Fruit fly (Drosophila melanogaster) whole organism, embryonic: ENCODE data around the gene holn1.

Experiments used
- Antp ChIP-seq: fragments of 200-800 bp; sonication (Bioruptor generic); optimal IDR thresholded peaks from 3 replicates; lab custom pipeline; 2016; ENCODE audit warnings: missing biosample characterization, missing genetic modification characterization
- B-H2 ChIP-seq: fragments of 200-800 bp; sonication (Bioruptor generic); optimal IDR thresholded peaks from 2 replicates; lab custom pipeline; 2018; ENCODE audit warnings: missing biosample characterization, mild to moderate bottlenecking, missing genetic modification characterization
- Bgb ChIP-seq: fragments of 200-800 bp; sonication (Bioruptor generic); IDR thresholded peaks from 2 replicates; pipeline ENCODE4 v1.3.6; 2022; ENCODE audit warnings: missing biosample characterization, missing genetic modification characterization; ENCODE audit not compliant: partially characterized antibody
- CG11504 ChIP-seq: fragments of 200-800 bp; sonication (Bioruptor generic); optimal IDR thresholded peaks from 3 replicates; lab custom pipeline; 2019; ENCODE audit warnings: missing biosample characterization, mild to moderate bottlenecking, missing genetic modification characterization, moderate library complexity
- CG12942 ChIP-seq: fragments of 200-800 bp; sonication (Bioruptor generic); optimal IDR thresholded peaks from 3 replicates; lab custom pipeline; 2016; ENCODE audit warnings: missing biosample characterization, missing genetic modification characterization
- CG13123 ChIP-seq: fragments of 200-800 bp; sonication (Bioruptor generic); optimal IDR thresholded peaks from 2 replicates; lab custom pipeline; 2016; ENCODE audit warnings: missing biosample characterization, missing genetic modification characterization
- CG13287 ChIP-seq: fragments of 200-800 bp; sonication (Bioruptor generic); IDR thresholded peaks from 2 replicates; pipeline ENCODE4 v1.3.6; 2022; ENCODE audit warnings: missing biosample characterization, missing genetic modification characterization; ENCODE audit not compliant: partially characterized antibody
- CG14860 ChIP-seq: fragments of 200-800 bp; sonication (Bioruptor generic); IDR thresholded peaks from 3 replicates; pipeline ENCODE4 v1.3.6; 2022; ENCODE audit warnings: missing biosample characterization, missing genetic modification characterization; ENCODE audit not compliant: partially characterized antibody
- CG15514 ChIP-seq: fragments of 200-800 bp; sonication (Bioruptor generic); optimal IDR thresholded peaks from 3 replicates; lab custom pipeline; 2017; ENCODE audit warnings: missing biosample characterization, missing genetic modification characterization, mild to moderate bottlenecking, moderate library complexity, missing genetic modification reagents
- CG15601 ChIP-seq: fragments of 200-800 bp; sonication (Bioruptor generic); optimal IDR thresholded peaks from 3 replicates; lab custom pipeline; 2019; ENCODE audit warnings: missing biosample characterization, mild to moderate bottlenecking, missing genetic modification characterization, moderate library complexity
- CG17186 ChIP-seq: fragments of 200-800 bp; sonication (Bioruptor generic); optimal IDR thresholded peaks from 3 replicates; lab custom pipeline; 2017; ENCODE audit warnings: missing biosample characterization, missing genetic modification reagents, missing genetic modification characterization
- CG2116 ChIP-seq: fragments of 200-800 bp; sonication (Bioruptor generic); optimal IDR thresholded peaks from 3 replicates; lab custom pipeline; 2018; ENCODE audit warnings: missing biosample characterization, mild to moderate bottlenecking, missing genetic modification characterization
- CG34376 ChIP-seq: fragments of 200-800 bp; sonication (Bioruptor generic); optimal IDR thresholded peaks from 2 replicates; lab custom pipeline; 2018; ENCODE audit warnings: missing biosample characterization, mild to moderate bottlenecking, missing genetic modification characterization
- CG34422 ChIP-seq: fragments of 200-800 bp; sonication (Bioruptor generic); IDR thresholded peaks from 3 replicates; pipeline ENCODE4 v1.3.6; 2022; ENCODE audit warnings: missing biosample characterization, missing genetic modification characterization
- CG7963 ChIP-seq: fragments of 200-800 bp; sonication (Bioruptor generic); IDR thresholded peaks from 3 replicates; pipeline ENCODE4 v1.3.6; 2022; ENCODE audit warnings: missing biosample characterization, missing genetic modification characterization; ENCODE audit not compliant: partially characterized antibody
- Doc3 ChIP-seq: fragments of 200-800 bp; sonication (Bioruptor generic); IDR thresholded peaks from 3 replicates; pipeline ENCODE4 v1.3.6; 2022; ENCODE audit warnings: missing biosample characterization, missing genetic modification characterization; ENCODE audit not compliant: partially characterized antibody
- Dp ChIP-seq: fragments of 200-800 bp; sonication (Bioruptor generic); optimal IDR thresholded peaks from 2 replicates; lab custom pipeline; 2018; ENCODE audit warnings: missing biosample characterization, mild to moderate bottlenecking, missing genetic modification characterization, moderate library complexity
- Dref ChIP-seq: fragments of 200-800 bp; sonication (Bioruptor generic); IDR thresholded peaks from 2 replicates; pipeline ENCODE4 v1.3.6; 2022; ENCODE audit warnings: missing biosample characterization, missing genetic modification characterization
- ERR ChIP-seq: fragments of 200-800 bp; sonication (Bioruptor generic); optimal IDR thresholded peaks from 2 replicates; lab custom pipeline; 2016; ENCODE audit warnings: missing biosample characterization, missing genetic modification characterization
- Ets97D ChIP-seq: fragments of 200-800 bp; sonication (Bioruptor generic); optimal IDR thresholded peaks from 3 replicates; lab custom pipeline; 2016; ENCODE audit warnings: missing biosample characterization, missing genetic modification characterization
- Fer1 ChIP-seq: fragments of 200-800 bp; sonication (Bioruptor generic); optimal IDR thresholded peaks from 2 replicates; lab custom pipeline; 2017; ENCODE audit warnings: missing biosample characterization, mild to moderate bottlenecking, missing genetic modification characterization
- Hr78 ChIP-seq, 2 experiments: fragments of 200-800 bp in 1 of 2; fragments of >200 bp in 1 of 2; sonication (Bioruptor generic) in 1 of 2; optimal IDR thresholded peaks; 2 replicates each; lab custom pipeline; 2017 to 2019; ENCODE audit warnings: missing biosample characterization in 2 of 2, missing genetic modification characterization in 2 of 2, mild to moderate bottlenecking in 1 of 2, moderate library complexity in 1 of 2
- Hsf ChIP-seq: fragments of 200-800 bp; sonication (Bioruptor generic); optimal IDR thresholded peaks from 3 replicates; lab custom pipeline; 2016; ENCODE audit warnings: missing biosample characterization, missing genetic modification characterization
- Max ChIP-seq: fragments of 200-800 bp; sonication (Bioruptor generic); optimal IDR thresholded peaks from 2 replicates; lab custom pipeline; 2016; ENCODE audit warnings: missing biosample characterization, mild to moderate bottlenecking, missing genetic modification characterization
- Oaz ChIP-seq: fragments of 200-800 bp; sonication (Bioruptor generic); IDR thresholded peaks from 2 replicates; pipeline ENCODE4 v1.3.6; 2022; ENCODE audit warnings: missing biosample characterization, missing genetic modification characterization
- Opbp ChIP-seq: fragments of 200-800 bp; sonication (Bioruptor generic); IDR thresholded peaks from 3 replicates; pipeline ENCODE4 v1.3.6; 2022; ENCODE audit warnings: missing biosample characterization, missing genetic modification characterization; ENCODE audit not compliant: partially characterized antibody
- Poxn ChIP-seq: fragments of 200-800 bp; sonication (Bioruptor generic); IDR thresholded peaks from 2 replicates; pipeline ENCODE4 v1.3.6; 2022; ENCODE audit warnings: missing biosample characterization, missing genetic modification characterization
- Ravus ChIP-seq: fragments of 200-800 bp; sonication (Bioruptor generic); IDR thresholded peaks from 2 replicates; pipeline ENCODE4 v1.3.6; 2022; ENCODE audit warnings: missing biosample characterization, missing genetic modification characterization
- Rfx ChIP-seq: fragments of 200-800 bp; sonication (Bioruptor generic); IDR thresholded peaks from 2 replicates; pipeline ENCODE4 v1.3.6; 2022; ENCODE audit warnings: missing biosample characterization, missing genetic modification characterization
- cad ChIP-seq: fragments of >200 bp; optimal IDR thresholded peaks from 2 replicates; lab custom pipeline; 2017; ENCODE audit warnings: missing biosample characterization, missing genetic modification characterization
- croc ChIP-seq: fragments of 200-800 bp; sonication (Bioruptor generic); conservative IDR thresholded peaks from 3 replicates; pipeline ENCODE4 v1.3.6; 2022; ENCODE audit warnings: missing biosample characterization, missing genetic modification characterization
- hb ChIP-seq: fragments of 200-800 bp; sonication (Bioruptor generic); IDR thresholded peaks from 3 replicates; pipeline ENCODE4 v1.3.6; 2022; ENCODE audit warnings: missing biosample characterization, missing genetic modification characterization; ENCODE audit not compliant: partially characterized antibody
- hbn ChIP-seq: fragments of 200-800 bp; sonication (Bioruptor generic); IDR thresholded peaks from 2 replicates; pipeline ENCODE4 v1.3.6; 2022; ENCODE audit warnings: missing biosample characterization, missing genetic modification characterization; ENCODE audit not compliant: partially characterized antibody
- her ChIP-seq: fragments of 200-800 bp; sonication (Bioruptor generic); optimal IDR thresholded peaks from 2 replicates; lab custom pipeline; 2016; ENCODE audit warnings: missing biosample characterization, missing genetic modification characterization
- jing ChIP-seq: fragments of 200-800 bp; sonication (Bioruptor generic); optimal IDR thresholded peaks from 2 replicates; lab custom pipeline; 2018; ENCODE audit warnings: missing biosample characterization, mild to moderate bottlenecking, missing genetic modification characterization
- luna ChIP-seq: fragments of 200-800 bp; sonication (Bioruptor generic); optimal IDR thresholded peaks from 2 replicates; lab custom pipeline; 2016; ENCODE audit warnings: missing biosample characterization, missing genetic modification characterization
- maf-S ChIP-seq: fragments of 200-800 bp; sonication (Bioruptor generic); optimal IDR thresholded peaks from 2 replicates; lab custom pipeline; 2016; ENCODE audit warnings: missing biosample characterization, missing genetic modification characterization
- onecut ChIP-seq: fragments of 200-800 bp; sonication (Bioruptor generic); IDR thresholded peaks from 2 replicates; pipeline ENCODE4 v1.3.6; 2022; ENCODE audit warnings: missing biosample characterization, missing genetic modification characterization
- pb ChIP-seq: fragments of 200-800 bp; sonication (Bioruptor generic); optimal IDR thresholded peaks from 3 replicates; lab custom pipeline; 2016; ENCODE audit warnings: missing biosample characterization, missing genetic modification characterization
- pfk ChIP-seq: fragments of 200-800 bp; sonication (Bioruptor generic); optimal IDR thresholded peaks from 2 replicates; lab custom pipeline; 2018; ENCODE audit warnings: missing biosample characterization, mild to moderate bottlenecking, missing genetic modification characterization, moderate library complexity
- pzg ChIP-seq: fragments of 200-800 bp; sonication (Bioruptor generic); optimal IDR thresholded peaks from 3 replicates; lab custom pipeline; 2018; ENCODE audit warnings: missing biosample characterization, mild to moderate bottlenecking, missing genetic modification characterization, moderate library complexity
- ro ChIP-seq: fragments of 200-800 bp; sonication (Bioruptor generic); IDR thresholded peaks from 2 replicates; pipeline ENCODE4 v1.3.6; 2022; ENCODE audit warnings: missing biosample characterization, missing genetic modification characterization
- row ChIP-seq: fragments of 200-800 bp; sonication (Bioruptor generic); IDR thresholded peaks from 3 replicates; pipeline ENCODE4 v1.3.6; 2022; ENCODE audit warnings: missing biosample characterization, missing genetic modification characterization
- sr ChIP-seq: fragments of 200-800 bp; sonication (Bioruptor generic); IDR thresholded peaks from 3 replicates; pipeline ENCODE4 v1.3.6; 2022; ENCODE audit warnings: missing biosample characterization, missing genetic modification characterization
- stwl ChIP-seq: fragments of 200-800 bp; sonication (Bioruptor generic); optimal IDR thresholded peaks from 3 replicates; lab custom pipeline; 2018; ENCODE audit warnings: missing biosample characterization, mild to moderate bottlenecking, missing genetic modification characterization, moderate library complexity
- sug ChIP-seq: fragments of 200-800 bp; optimal IDR thresholded peaks from 2 replicates; lab custom pipeline; 2019; ENCODE audit warnings: missing biosample characterization, mild to moderate bottlenecking, missing genetic modification characterization, moderate library complexity
- vfl ChIP-seq: fragments of 200-800 bp; sonication (Bioruptor generic); optimal IDR thresholded peaks from 2 replicates; lab custom pipeline; 2016; ENCODE audit warnings: missing biosample characterization, missing genetic modification characterization
- vnd ChIP-seq: fragments of 200-800 bp; sonication (Bioruptor generic); IDR thresholded peaks from 3 replicates; pipeline ENCODE4 v1.3.6; 2022; ENCODE audit warnings: missing biosample characterization, missing genetic modification characterization; ENCODE audit not compliant: partially characterized antibody
- vvl ChIP-seq: fragments of 200-800 bp; sonication (Bioruptor generic); IDR thresholded peaks from 2 replicates; pipeline ENCODE4 v1.3.6; 2022; ENCODE audit warnings: missing biosample characterization, missing genetic modification characterization
- zen ChIP-seq: fragments of 200-800 bp; sonication (Bioruptor generic); optimal IDR thresholded peaks from 3 replicates; lab custom pipeline; 2018; ENCODE audit warnings: missing biosample characterization, mild to moderate bottlenecking, missing genetic modification characterization, moderate library complexity

The holn1 gene

DNA sequence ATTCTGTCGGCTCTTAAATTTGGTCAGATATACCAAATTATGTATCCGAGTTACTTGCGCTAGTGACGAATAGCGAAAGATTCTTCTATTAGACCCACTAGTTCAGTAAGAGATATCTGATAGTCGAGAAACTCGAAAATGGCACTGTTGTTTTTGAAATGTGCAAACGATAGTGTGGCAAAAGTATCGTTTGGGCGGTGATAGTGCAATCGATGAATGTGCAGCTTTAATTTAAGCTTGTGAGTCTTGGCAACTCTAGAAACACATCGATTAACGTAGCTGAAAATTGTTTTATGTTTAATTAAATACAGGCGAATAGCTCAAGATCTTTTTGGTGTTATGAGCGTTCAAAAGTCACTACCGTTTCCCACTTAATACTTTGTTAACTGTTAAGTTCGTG lies 1.5 kb downstream of the holn1 start, which contains the start of gene STUB1 (continued):
- TF ChIP-seq Opbp (GFP tag; lab: Robert Waterston, UW): peak; percentile 97
- TF ChIP-seq pfk (GFP tag; lab: Kevin White, UChicago): peak; percentile 50
- peak; percentile 61 for TF ChIP-seq Rfx
- TF ChIP-seq Hsf (GFP tag; lab: Kevin White, UChicago): no peak
- peak; percentile 25 for TF ChIP-seq vfl (GFP tag; lab: Kevin White, UChicago)
- TF ChIP-seq ERR (GFP tag; lab: Kevin White, UChicago): peak; percentile 19
- peak; percentile 81 for TF ChIP-seq Dp (GFP tag; lab: Kevin White, UChicago)
- peak; percentile 63 for TF ChIP-seq CG17186 (GFP tag; lab: Kevin White, UChicago)
- TF ChIP-seq Bgb (GFP tag; lab: Robert Waterston, UW): peak; percentile 100
- TF ChIP-seq CG15514 (GFP tag; lab: Kevin White, UChicago): peak; percentile 67
- no peak for TF ChIP-seq CG15601 (tag; lab: Kevin White, UChicago)
- peak; percentile 52 for TF ChIP-seq B-H2 (GFP tag; lab: Kevin White, UChicago)
- peak; percentile 90 for TF ChIP-seq pzg (GFP tag; lab: Kevin White, UChicago)
- TF ChIP-seq Antp (GFP tag; lab: Kevin White, UChicago): peak; percentile 55
- TF ChIP-seq Oaz (GFP tag; lab: Robert Waterston, UW): no peak
- peak; percentile 99 for TF ChIP-seq hb (GFP tag; lab: Robert Waterston, UW)
- TF ChIP-seq onecut (GFP tag; lab: Robert Waterston, UW): peak; percentile 51
- TF ChIP-seq sug (tag; lab: Kevin White, UChicago): peak; percentile 35
- TF ChIP-seq Doc3 (GFP tag; lab: Robert Waterston, UW): peak; percentile 97
- no peak for TF ChIP-seq CG12942 (GFP tag; lab: Kevin White, UChicago)
- peak; percentile 99 for TF ChIP-seq CG7963 (GFP tag; lab: Robert Waterston, UW)
- TF ChIP-seq hbn (GFP tag; lab: Robert Waterston, UW): peak; percentile 97
- no peak for TF ChIP-seq Poxn (GFP tag; lab: Robert Waterston, UW)
- peak; percentile 77 for TF ChIP-seq row
- peak; percentile 69 for TF ChIP-seq vvl (GFP tag; lab: Robert Waterston, UW)
- TF ChIP-seq CG34422 (GFP tag; lab: Robert Waterston, UW): no peak
- peak; percentile 99 for TF ChIP-seq CG13287 (GFP tag; lab: Robert Waterston, UW)
- TF ChIP-seq maf-S (GFP tag; lab: Kevin White, UChicago): peak; percentile 11
- peak; percentile 36 for TF ChIP-seq her
- TF ChIP-seq luna (GFP tag; lab: Kevin White, UChicago): peak; percentile 3
- peak; percentile 7 for TF ChIP-seq CG34376 (GFP tag; lab: Kevin White, UChicago)
- TF ChIP-seq pb (GFP tag; lab: Kevin White, UChicago): no peak
- peak; percentile 26 for TF ChIP-seq Fer1
- peak; percentile 53 for TF ChIP-seq stwl (tag; lab: Kevin White, UChicago)

DNA sequence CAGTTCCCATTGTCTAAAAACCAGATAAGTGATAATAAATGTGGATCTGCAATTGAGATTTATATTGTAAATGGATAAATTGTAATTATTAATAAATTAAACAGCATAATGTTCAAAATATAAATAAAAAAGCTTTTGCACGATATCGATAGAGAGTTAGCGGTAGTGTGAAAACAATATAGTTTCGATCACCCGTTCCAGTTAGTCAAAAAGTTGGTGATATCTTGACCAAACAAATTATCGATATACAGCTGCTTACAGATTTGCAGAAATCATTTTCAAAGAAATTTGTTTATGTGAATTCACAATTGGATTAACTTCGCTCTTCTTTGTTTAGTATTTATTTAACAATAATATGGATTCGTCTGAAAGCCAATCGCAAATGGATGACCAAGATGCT lies 3.4 kb downstream of the holn1 start, which contains the start of gene Nse4:
Nse4 (plus strand) TSS at position 267 of the 400 bp plus-strand sequence.
- no peak for TF ChIP-seq Max
- no peak for TF ChIP-seq croc (GFP tag; lab: Robert Waterston, UW)
- peak; percentile 93 for TF ChIP-seq Dref (GFP tag; lab: Robert Waterston, UW)
- peak; percentile 23 for TF ChIP-seq Ets97D (GFP tag; lab: Kevin White, UChicago)
- TF ChIP-seq Hr78 (GFP tag; optimal IDR thresholded peaks at IDR 0.05; lab: Kevin White, UChicago): no peak
- peak; percentile 93 for TF ChIP-seq CG14860 (GFP tag; lab: Robert Waterston, UW)
- TF ChIP-seq cad (GFP tag; lab: Kevin White, UChicago): no peak
- no peak for TF ChIP-seq CG17186 (GFP tag; lab: Kevin White, UChicago)
- no peak for TF ChIP-seq ro (GFP tag; lab: Robert Waterston, UW)
- no peak for TF ChIP-seq Ravus (GFP tag; lab: Robert Waterston, UW)
- peak; percentile 15 for TF ChIP-seq zen (tag; lab: Kevin White, UChicago)
- TF ChIP-seq jing: no peak
- peak; percentile 88 for TF ChIP-seq vnd
- no peak for TF ChIP-seq sr
- no peak for TF ChIP-seq CG11504 (tag; lab: Kevin White, UChicago)
- TF ChIP-seq CG13123 (GFP tag; lab: Kevin White, UChicago): no peak
- peak; percentile 69 for TF ChIP-seq CG2116 (GFP tag; lab: Kevin White, UChicago)
